Fruit fly (Drosophila melanogaster) whole organism, embryonic: Measurements from ENCODE around the gene Pex1.

ENCODE experiments used
- CG10147 ChIP-seq: fragments of 200-800 bp; sonication (Bioruptor generic); optimal IDR thresholded peaks from 2 replicates; lab custom pipeline; 2019; ENCODE audit warnings: missing biosample characterization, mild to moderate bottlenecking, missing genetic modification characterization, moderate library complexity
- CG11504 ChIP-seq: fragments of 200-800 bp; sonication (Bioruptor generic); optimal IDR thresholded peaks from 3 replicates; lab custom pipeline; 2019; ENCODE audit warnings: missing biosample characterization, mild to moderate bottlenecking, missing genetic modification characterization, moderate library complexity
- CG1233 ChIP-seq: fragments of 200-800 bp; sonication (Bioruptor generic); optimal IDR thresholded peaks from 4 replicates; lab custom pipeline; 2018; ENCODE audit warnings: missing biosample characterization, mild to moderate bottlenecking, missing genetic modification characterization
- CG13424 ChIP-seq: fragments of 200-800 bp; sonication (Bioruptor generic); optimal IDR thresholded peaks from 2 replicates; lab custom pipeline; 2019; ENCODE audit warnings: missing biosample characterization, mild to moderate bottlenecking, missing genetic modification characterization, moderate library complexity
- CG13894 ChIP-seq: fragments of 200-800 bp; sonication (Bioruptor generic); optimal IDR thresholded peaks from 3 replicates; lab custom pipeline; 2018; ENCODE audit warnings: missing biosample characterization, mild to moderate bottlenecking, missing genetic modification characterization, moderate library complexity
- CG18599 ChIP-seq: fragments of 200-800 bp; sonication (Bioruptor generic); optimal IDR thresholded peaks from 3 replicates; lab custom pipeline; 2017; ENCODE audit warnings: missing biosample characterization, missing genetic modification characterization, mild to moderate bottlenecking, moderate library complexity, missing genetic modification reagents
- CG2116 ChIP-seq: fragments of 200-800 bp; sonication (Bioruptor generic); optimal IDR thresholded peaks from 3 replicates; lab custom pipeline; 2018; ENCODE audit warnings: missing biosample characterization, mild to moderate bottlenecking, missing genetic modification characterization
- CG30403 ChIP-seq: fragments of 200-800 bp; sonication (Bioruptor generic); optimal IDR thresholded peaks from 3 replicates; lab custom pipeline; 2016; ENCODE audit warnings: missing biosample characterization, missing genetic modification characterization
- CG30431 ChIP-seq: fragments of 200-800 bp; sonication (Bioruptor generic); optimal IDR thresholded peaks from 2 replicates; lab custom pipeline; 2017; ENCODE audit warnings: missing biosample characterization, missing genetic modification characterization
- CG3065 ChIP-seq: fragments of 200-800 bp; sonication (Bioruptor generic); optimal IDR thresholded peaks from 2 replicates; lab custom pipeline; 2016; ENCODE audit warnings: missing biosample characterization, missing genetic modification characterization
- CG32767 ChIP-seq: fragments of 200-800 bp; sonication (Bioruptor generic); IDR thresholded peaks from 2 replicates; pipeline ENCODE4 v1.3.6; 2022; ENCODE audit warnings: missing biosample characterization, missing genetic modification characterization
- CG33213 ChIP-seq: fragments of 200-800 bp; sonication (Bioruptor generic); optimal IDR thresholded peaks from 3 replicates; lab custom pipeline; 2016; ENCODE audit warnings: missing biosample characterization, missing genetic modification characterization
- CG4282 ChIP-seq: fragments of 200-800 bp; sonication (Bioruptor generic); optimal IDR thresholded peaks from 2 replicates; lab custom pipeline; 2016; ENCODE audit warnings: missing biosample characterization, missing genetic modification characterization
- CG4360 ChIP-seq: fragments of 200-800 bp; sonication (Bioruptor generic); IDR thresholded peaks from 2 replicates; pipeline ENCODE4 v1.3.6; 2022; ENCODE audit warnings: missing biosample characterization, missing genetic modification characterization
- CG6791 ChIP-seq: fragments of 200-800 bp; sonication (Bioruptor generic); IDR thresholded peaks from 3 replicates; pipeline ENCODE4 v1.3.6; 2022; ENCODE audit warnings: missing biosample characterization, missing genetic modification characterization; ENCODE audit not compliant: partially characterized antibody
- CG7372 ChIP-seq: fragments of 200-800 bp; sonication (Bioruptor generic); IDR thresholded peaks from 2 replicates; pipeline ENCODE4 v1.3.6; 2022; ENCODE audit warnings: missing biosample characterization, missing genetic modification characterization
- CG7745 ChIP-seq: fragments of 200-800 bp; sonication (Bioruptor generic); optimal IDR thresholded peaks from 2 replicates; lab custom pipeline; 2018; ENCODE audit warnings: missing biosample characterization, mild to moderate bottlenecking, missing genetic modification characterization, moderate library complexity
- CG7839 ChIP-seq: fragments of 200-800 bp; sonication (Bioruptor generic); optimal IDR thresholded peaks from 3 replicates; lab custom pipeline; 2018; ENCODE audit warnings: missing biosample characterization, mild to moderate bottlenecking, missing genetic modification characterization, moderate library complexity
- CG8388 ChIP-seq: fragments of 200-800 bp; sonication (Bioruptor generic); optimal IDR thresholded peaks from 2 replicates; lab custom pipeline; 2019; ENCODE audit warnings: missing biosample characterization, mild to moderate bottlenecking, missing genetic modification characterization, moderate library complexity
- CG8765 ChIP-seq: fragments of 200-800 bp; sonication (Bioruptor generic); IDR thresholded peaks from 2 replicates; pipeline ENCODE4 v1.3.6; 2022; ENCODE audit warnings: missing biosample characterization, missing genetic modification characterization
- CG8944 ChIP-seq: fragments of 200-800 bp; sonication (Bioruptor generic); optimal IDR thresholded peaks from 3 replicates; lab custom pipeline; 2016; ENCODE audit warnings: missing biosample characterization, missing genetic modification characterization
- CG9817 ChIP-seq: fragments of 200-800 bp; sonication (Bioruptor generic); optimal IDR thresholded peaks from 2 replicates; lab custom pipeline; 2018; ENCODE audit warnings: missing biosample characterization, mild to moderate bottlenecking, missing genetic modification characterization, moderate library complexity
- Dek ChIP-seq: fragments of 200-800 bp; sonication (Bioruptor generic); optimal IDR thresholded peaks from 3 replicates; lab custom pipeline; 2019; ENCODE audit warnings: missing biosample characterization, mild to moderate bottlenecking, missing genetic modification characterization, moderate library complexity
- HLH4C ChIP-seq: fragments of 200-800 bp; sonication (Bioruptor generic); IDR thresholded peaks from 3 replicates; pipeline ENCODE4 v1.3.6; 2022; ENCODE audit warnings: missing biosample characterization, missing genetic modification characterization; ENCODE audit not compliant: partially characterized antibody
- HmgZ ChIP-seq: fragments of 200-800 bp; sonication (Bioruptor generic); optimal IDR thresholded peaks from 2 replicates; lab custom pipeline; 2018; ENCODE audit warnings: missing biosample characterization, mild to moderate bottlenecking, missing genetic modification characterization
- Hmx ChIP-seq: fragments of 200-800 bp; sonication (Bioruptor generic); optimal IDR thresholded peaks from 2 replicates; lab custom pipeline; 2016; ENCODE audit warnings: missing biosample characterization, missing genetic modification characterization
- Jarid2 ChIP-seq: fragments of 200-800 bp; sonication (Bioruptor generic); optimal IDR thresholded peaks from 3 replicates; lab custom pipeline; 2017; ENCODE audit warnings: mild to moderate bottlenecking, missing biosample characterization, missing genetic modification reagents, missing genetic modification characterization
- MESR4 ChIP-seq: fragments of 200-800 bp; sonication (Bioruptor generic); optimal IDR thresholded peaks from 2 replicates; lab custom pipeline; 2018; ENCODE audit warnings: missing biosample characterization, mild to moderate bottlenecking, missing genetic modification characterization, moderate library complexity
- Nf-YB ChIP-seq: fragments of 200-800 bp; sonication (Bioruptor generic); optimal IDR thresholded peaks from 3 replicates; lab custom pipeline; 2019; ENCODE audit warnings: missing biosample characterization, mild to moderate bottlenecking, missing genetic modification characterization, moderate library complexity
- Sox100B ChIP-seq: fragments of 200-800 bp; sonication (Bioruptor generic); optimal IDR thresholded peaks from 3 replicates; lab custom pipeline; 2018; ENCODE audit warnings: missing biosample characterization, mild to moderate bottlenecking, missing genetic modification characterization
- bowl ChIP-seq: fragments of 200-800 bp; sonication (Bioruptor generic); IDR thresholded peaks from 2 replicates; pipeline ENCODE4 v1.3.6; 2022; ENCODE audit warnings: missing biosample characterization, missing genetic modification characterization
- cato ChIP-seq: fragments of 200-800 bp; sonication (Bioruptor generic); optimal IDR thresholded peaks from 2 replicates; lab custom pipeline; 2016; ENCODE audit warnings: missing biosample characterization, missing genetic modification characterization, borderline replicate concordance
- croc ChIP-seq: fragments of 200-800 bp; sonication (Bioruptor generic); conservative IDR thresholded peaks from 3 replicates; pipeline ENCODE4 v1.3.6; 2022; ENCODE audit warnings: missing biosample characterization, missing genetic modification characterization
- en ChIP-seq: fragments of 200-800 bp; sonication (Bioruptor generic); optimal IDR thresholded peaks from 2 replicates; lab custom pipeline; 2016; ENCODE audit warnings: missing biosample characterization, missing genetic modification characterization
- fru ChIP-seq: fragments of >200 bp; optimal IDR thresholded peaks from 2 replicates; lab custom pipeline; 2017
- grau ChIP-seq: fragments of 200-800 bp; optimal IDR thresholded peaks from 3 replicates; lab custom pipeline; 2019; ENCODE audit warnings: missing biosample characterization, mild to moderate bottlenecking, missing genetic modification characterization, moderate library complexity
- gt ChIP-seq: fragments of 200-800 bp; sonication (Bioruptor generic); IDR thresholded peaks from 2 replicates; pipeline ENCODE4 v1.3.6; 2022; ENCODE audit warnings: missing biosample characterization, missing genetic modification characterization
- luna ChIP-seq: fragments of 200-800 bp; sonication (Bioruptor generic); optimal IDR thresholded peaks from 2 replicates; lab custom pipeline; 2016; ENCODE audit warnings: missing biosample characterization, missing genetic modification characterization
- nerfin-2 ChIP-seq: fragments of 200-800 bp; sonication (Bioruptor generic); IDR thresholded peaks from 2 replicates; pipeline ENCODE4 v1.3.6; 2022; ENCODE audit warnings: missing biosample characterization, missing genetic modification characterization; ENCODE audit not compliant: partially characterized antibody
- otp ChIP-seq: fragments of 200-800 bp; sonication (Bioruptor generic); IDR thresholded peaks from 3 replicates; pipeline ENCODE4, ENCODE4 v1.3.6; 2022; ENCODE audit warnings: missing biosample characterization, missing genetic modification characterization
- pros ChIP-seq: fragments of 200-800 bp; sonication (Bioruptor generic); optimal IDR thresholded peaks from 3 replicates; lab custom pipeline; 2019; ENCODE audit warnings: missing biosample characterization, mild to moderate bottlenecking, missing genetic modification characterization, moderate library complexity
- pum ChIP-seq: fragments of 200-800 bp; sonication (Bioruptor generic); optimal IDR thresholded peaks from 2 replicates; lab custom pipeline; 2016; ENCODE audit warnings: missing biosample characterization, missing genetic modification characterization
- ranshi ChIP-seq: fragments of 200-800 bp; sonication (Bioruptor generic); IDR thresholded peaks from 2 replicates; pipeline ENCODE4 v1.3.6; 2022; ENCODE audit warnings: missing biosample characterization, missing genetic modification characterization
- rib ChIP-seq: fragments of 200-800 bp; sonication (Bioruptor generic); IDR thresholded peaks from 2 replicates; pipeline ENCODE4 v1.3.6; 2022; ENCODE audit warnings: missing biosample characterization, missing genetic modification characterization
- sim ChIP-seq: fragments of 200-800 bp; sonication (Bioruptor generic); IDR thresholded peaks from 2 replicates; pipeline ENCODE4 v1.3.6; 2022; ENCODE audit warnings: missing biosample characterization, missing genetic modification characterization
- so ChIP-seq: fragments of 200-800 bp; sonication (Bioruptor generic); IDR thresholded peaks from 3 replicates; pipeline ENCODE4 v1.3.6; 2022; ENCODE audit warnings: missing biosample characterization, missing genetic modification characterization
- stwl ChIP-seq: fragments of 200-800 bp; sonication (Bioruptor generic); optimal IDR thresholded peaks from 3 replicates; lab custom pipeline; 2018; ENCODE audit warnings: missing biosample characterization, mild to moderate bottlenecking, missing genetic modification characterization, moderate library complexity
- ttk ChIP-seq: fragments of 200-800 bp; sonication (Bioruptor generic); IDR thresholded peaks from 2 replicates; pipeline ENCODE4 v2.1.2; 2022; ENCODE audit warnings: missing biosample characterization, missing genetic modification characterization
- tup ChIP-seq: fragments of 200-800 bp; sonication (Bioruptor generic); optimal IDR thresholded peaks from 2 replicates; lab custom pipeline; 2016; ENCODE audit warnings: missing biosample characterization, mild to moderate bottlenecking, missing genetic modification characterization, moderate library complexity
- usp ChIP-seq: fragments of >200 bp; optimal IDR thresholded peaks from 2 replicates; lab custom pipeline; 2017; ENCODE audit warnings: missing biosample characterization, missing genetic modification characterization

Gene Pex1

dm6 chr3L:14050944-14051548 is 20.6 kb upstream of the Pex1 start, which contains the start of gene CG6833 (continued):
- TF ChIP-seq CG13894 (tag; lab: Kevin White, UChicago) = no peak
- TF ChIP-seq ranshi (GFP tag; lab: Robert Waterston, UW) = peak; percentile 78
- no peak for TF ChIP-seq en (GFP tag; lab: Kevin White, UChicago)
- TF ChIP-seq CG8388 = peak; percentile 3
- TF ChIP-seq Jarid2 (GFP tag; lab: Kevin White, UChicago) = no peak
- TF ChIP-seq CG13424 = peak; percentile 63
- peak; percentile 69; the same call in 1 of the 2 replicates for TF ChIP-seq ttk (GFP tag; lab: Robert Waterston, UW)
- TF ChIP-seq tup (GFP tag; lab: Kevin White, UChicago) = no peak
- TF ChIP-seq CG4282 (GFP tag; lab: Kevin White, UChicago) = no peak
- peak; percentile 72 for TF ChIP-seq CG11504 (tag; lab: Kevin White, UChicago)
- TF ChIP-seq nerfin-2 (GFP tag; lab: Robert Waterston, UW) = no peak
- peak; percentile 40 for TF ChIP-seq stwl (tag; lab: Kevin White, UChicago)
- 0 out of 3 replicates have a peak, but pooled peaks have one; percentile 66 for TF ChIP-seq otp (GFP tag; lab: Robert Waterston, UW)
- peak; percentile 65 for TF ChIP-seq CG8765 (GFP tag; lab: Robert Waterston, UW)
- peak; percentile 79 for TF ChIP-seq MESR4 (GFP tag; lab: Kevin White, UChicago)
- TF ChIP-seq CG30403 (GFP tag; lab: Kevin White, UChicago) = peak; percentile 76
- TF ChIP-seq grau (tag; lab: Kevin White, UChicago) = peak; percentile 59
- peak; percentile 30; the same call in 1 of the 2 replicates for TF ChIP-seq gt
- TF ChIP-seq pum (GFP tag; lab: Kevin White, UChicago) = peak; percentile 82
- no peak for TF ChIP-seq CG7745 (tag; lab: Kevin White, UChicago)
- no peak for TF ChIP-seq Nf-YB (GFP tag; lab: Kevin White, UChicago)
- no peak for TF ChIP-seq CG10147 (GFP tag; lab: Kevin White, UChicago)
- TF ChIP-seq sim = no peak
- peak; percentile 72 for TF ChIP-seq CG18599 (GFP tag; lab: Kevin White, UChicago)
- 0 out of 2 replicates have a peak, but pooled peaks have one; percentile 44 for TF ChIP-seq bowl (GFP tag; lab: Robert Waterston, UW)
- TF ChIP-seq CG4360 (GFP tag; lab: Robert Waterston, UW) = peak; percentile 44; the same call in 1 of the 2 replicates
- peak; percentile 71; the same call in 1 of the 3 replicates for TF ChIP-seq so (GFP tag; lab: Robert Waterston, UW)
- TF ChIP-seq CG3065 (GFP tag; lab: Kevin White, UChicago) = no peak
- peak; percentile 78 for TF ChIP-seq CG8944
- TF ChIP-seq Dek (tag; lab: Kevin White, UChicago) = peak; percentile 37
- TF ChIP-seq CG7372 (GFP tag; lab: Robert Waterston, UW) = peak; percentile 76
- peak; percentile 8 for TF ChIP-seq cato
- peak; percentile 68 for TF ChIP-seq CG9817 (tag; lab: Kevin White, UChicago)
- no peak for TF ChIP-seq pros (GFP tag; lab: Kevin White, UChicago)
- peak; percentile 41 for TF ChIP-seq rib
- no peak for TF ChIP-seq Hmx (GFP tag; lab: Kevin White, UChicago)
- TF ChIP-seq CG7839 (tag; lab: Kevin White, UChicago) = peak; percentile 67
- peak; percentile 57 for TF ChIP-seq CG1233 (GFP tag; lab: Kevin White, UChicago)
- peak; percentile 30 for TF ChIP-seq CG2116 (GFP tag; lab: Kevin White, UChicago)
- peak; percentile 53; the same call in 2 of the 3 replicates for TF ChIP-seq croc (GFP tag; lab: Robert Waterston, UW)
- TF ChIP-seq Sox100B (GFP tag; lab: Kevin White, UChicago) = no peak
- TF ChIP-seq CG30431 (GFP tag; lab: Kevin White, UChicago) = peak; percentile 64
- no peak for TF ChIP-seq usp
- no peak; the same call in 2 of the 3 replicates for TF ChIP-seq HLH4C (GFP tag; lab: Robert Waterston, UW)
- TF ChIP-seq fru (lab: Kevin White, UChicago) = no peak
- TF ChIP-seq CG32767 (GFP tag; lab: Robert Waterston, UW) = peak; percentile 55; the same call in 1 of the 2 replicates
- TF ChIP-seq CG33213 (GFP tag; lab: Kevin White, UChicago) = peak; percentile 87
- peak; percentile 62 for TF ChIP-seq HmgZ
- peak; percentile 57 for TF ChIP-seq luna (GFP tag; lab: Kevin White, UChicago)
- no peak for TF ChIP-seq CG6791 (GFP tag; lab: Robert Waterston, UW)
